Worm (Caenorhabditis elegans) whole organism, L4 larva: ENCODE results near the gene gdh-1.

Experiments used
- F26F4.8 ChIP-seq: fragments of 200-800 bp; sonication (Bioruptor generic); conservative IDR thresholded peaks from 2 replicates; pipeline ENCODE4 v1.3.6; 2022; ENCODE audit warnings: missing genetic modification characterization, missing compliant biosample characterization
- F37D6.2 ChIP-seq: sonication (generic microtip); optimal IDR thresholded peaks from 2 replicates; lab custom pipeline; 2016; ENCODE audit warnings: mild to moderate bottlenecking, missing genetic modification characterization, missing compliant biosample characterization
- T20F7.1 ChIP-seq: fragments of 200-800 bp; sonication (Bioruptor generic); optimal IDR thresholded peaks from 2 replicates; lab custom pipeline; 2018; ENCODE audit warnings: mild to moderate bottlenecking, missing genetic modification characterization, missing compliant biosample characterization
- Y48G9A.11 ChIP-seq: fragments of 200-800 bp; sonication (Bioruptor generic); IDR thresholded peaks from 2 replicates; pipeline ENCODE4 v1.3.6; 2022; ENCODE audit warnings: missing genetic modification reagents, missing genetic modification characterization, missing compliant biosample characterization
- ZK546.5 ChIP-seq, 2 experiments: sonication (generic microtip); optimal IDR thresholded peaks; 2 replicates each; lab custom pipeline; 2017; ENCODE audit warnings: missing biosample characterization in 2 of 2, missing genetic modification characterization in 2 of 2
- aha-1 ChIP-seq: fragments of 150-350 bp; peaks from one replicate; lab custom pipeline; 2014; ENCODE audit warnings: missing biosample characterization, missing genetic modification characterization
- aly-2 ChIP-seq: sonication (generic microtip); optimal IDR thresholded peaks from 2 replicates; lab custom pipeline; 2018; ENCODE audit warnings: missing biosample characterization, missing genetic modification characterization
- attf-4 ChIP-seq: sonication (generic microtip); optimal IDR thresholded peaks from 3 replicates; lab custom pipeline; 2017; ENCODE audit warnings: missing biosample characterization, missing genetic modification characterization
- ceh-20 ChIP-seq: fragments of 200-800 bp; sonication (Bioruptor generic); IDR thresholded peaks from 2 replicates; pipeline ENCODE4 v1.3.6; 2022; ENCODE audit warnings: missing genetic modification reagents, missing genetic modification characterization, missing compliant biosample characterization
- ceh-32 ChIP-seq: sonication (generic microtip); optimal IDR thresholded peaks from 2 replicates; lab custom pipeline; 2016; ENCODE audit warnings: mild to moderate bottlenecking, missing genetic modification characterization, missing compliant biosample characterization; ENCODE audit not compliant: poor library complexity
- daf-16 ChIP-seq, 3 experiments: sonication (generic microtip); optimal IDR thresholded peaks; 2 replicates each; lab custom pipeline; 2016 to 2017; ENCODE audit warnings: missing genetic modification characterization in 3 of 3, missing genetic modification reagents in 3 of 3, mild to moderate bottlenecking in 2 of 3, missing compliant biosample characterization in 2 of 3, missing biosample characterization in 1 of 3, moderate library complexity in 1 of 3
- dmd-6 ChIP-seq: fragments of 200-800 bp; sonication (Bioruptor generic); IDR thresholded peaks from 2 replicates; pipeline ENCODE4 v1.3.6; 2022; ENCODE audit warnings: missing genetic modification reagents, missing genetic modification characterization, missing compliant biosample characterization
- dpl-1 ChIP-seq: fragments of 150-350 bp; optimal IDR thresholded peaks from 2 replicates; lab custom pipeline; 2014; ENCODE audit warnings: missing biosample characterization, missing genetic modification reagents, missing genetic modification characterization
- duxl-1 ChIP-seq: sonication (generic microtip); optimal IDR thresholded peaks from 2 replicates; lab custom pipeline; 2016; ENCODE audit warnings: mild to moderate bottlenecking, missing genetic modification characterization, moderate library complexity, missing compliant biosample characterization; ENCODE audit not compliant: poor library complexity
- dve-1 ChIP-seq: sonication (generic microtip); optimal IDR thresholded peaks from 2 replicates; lab custom pipeline; 2017; ENCODE audit warnings: antibody characterized with exemption, mild to moderate bottlenecking, missing genetic modification characterization, missing compliant biosample characterization; ENCODE audit not compliant: insufficient read depth
- egl-27 ChIP-seq: sonication (generic microtip); optimal IDR thresholded peaks from 3 replicates; lab custom pipeline; 2017; ENCODE audit warnings: missing biosample characterization, missing genetic modification reagents, missing genetic modification characterization
- egl-43 ChIP-seq: fragments of 200-800 bp; sonication (Bioruptor generic); IDR thresholded peaks from 2 replicates; pipeline ENCODE4 v1.3.6; 2022; ENCODE audit warnings: missing genetic modification reagents, missing genetic modification characterization, missing compliant biosample characterization
- fos-1 ChIP-seq: fragments of 150-350 bp; optimal IDR thresholded peaks from 2 replicates; lab custom pipeline; 2014; ENCODE audit warnings: missing biosample characterization, missing genetic modification characterization
- gei-8 ChIP-seq: fragments of 200-800 bp; sonication (Bioruptor generic); optimal IDR thresholded peaks from 2 replicates; lab custom pipeline; 2018; ENCODE audit warnings: mild to moderate bottlenecking, missing genetic modification characterization, missing compliant biosample characterization
- hlh-11 ChIP-seq: fragments of 200-800 bp; sonication (Bioruptor generic); optimal IDR thresholded peaks from 2 replicates; lab custom pipeline; 2018; ENCODE audit warnings: mild to moderate bottlenecking, missing genetic modification characterization, missing compliant biosample characterization
- lim-7 ChIP-seq: fragments of 200-800 bp; sonication (Bioruptor generic); IDR thresholded peaks from 2 replicates; pipeline ENCODE4 v1.3.6; 2022; ENCODE audit warnings: missing genetic modification characterization, missing compliant biosample characterization
- lin-39 ChIP-seq: fragments of 150-350 bp; optimal IDR thresholded peaks from 2 replicates; lab custom pipeline; 2014; ENCODE audit warnings: missing biosample characterization, missing genetic modification reagents, missing genetic modification characterization
- lsy-2 ChIP-seq, 2 experiments: fragments of 150-350 bp in 1 of 2; sonication (generic microtip) in 1 of 2; optimal IDR thresholded peaks; 2 replicates each; lab custom pipeline; 2014 to 2017; ENCODE audit warnings: missing biosample characterization in 2 of 2, missing genetic modification characterization in 2 of 2
- mdl-1 ChIP-seq, 2 experiments: fragments of 150-350 bp in 1 of 2; sonication (generic microtip) in 1 of 2; optimal IDR thresholded peaks; 2 replicates each; lab custom pipeline; 2014 to 2017; ENCODE audit warnings: missing biosample characterization in 2 of 2, missing genetic modification characterization in 2 of 2
- mdt-29 ChIP-seq: fragments of 200-800 bp; sonication (Bioruptor generic); IDR thresholded peaks from 2 replicates; pipeline ENCODE4 v1.3.6; 2022; ENCODE audit warnings: missing genetic modification reagents, missing genetic modification characterization, missing compliant biosample characterization
- nhr-237 ChIP-seq: sonication (generic microtip); optimal IDR thresholded peaks from 2 replicates; lab custom pipeline; 2017; ENCODE audit warnings: missing biosample characterization, missing genetic modification characterization
- nhr-25 ChIP-seq: sonication (generic microtip); optimal IDR thresholded peaks from 2 replicates; lab custom pipeline; 2017; ENCODE audit warnings: missing genetic modification characterization, mild to moderate bottlenecking, missing compliant biosample characterization, antibody characterized with exemption, moderate library complexity, borderline replicate concordance; ENCODE audit not compliant: insufficient read depth
- nhr-28 ChIP-seq: fragments of 150-350 bp; optimal IDR thresholded peaks from 2 replicates; lab custom pipeline; 2014; ENCODE audit warnings: missing biosample characterization, missing genetic modification characterization
- nhr-41 ChIP-seq: fragments of 200-800 bp; sonication (Bioruptor generic); IDR thresholded peaks from 2 replicates; pipeline ENCODE4 v1.3.6; 2022; ENCODE audit warnings: missing genetic modification reagents, missing genetic modification characterization, missing compliant biosample characterization
- nhr-48 ChIP-seq: sonication (generic microtip); optimal IDR thresholded peaks from 2 replicates; lab custom pipeline; 2016; ENCODE audit warnings: mild to moderate bottlenecking, missing genetic modification characterization, missing compliant biosample characterization
- nhr-6 ChIP-seq: fragments of 150-350 bp; optimal IDR thresholded peaks from 2 replicates; lab custom pipeline; 2014; ENCODE audit warnings: missing biosample characterization, missing genetic modification characterization
- nhr-76 ChIP-seq: fragments of 150-350 bp; optimal IDR thresholded peaks from 2 replicates; lab custom pipeline; 2014; ENCODE audit warnings: missing biosample characterization, missing genetic modification characterization
- nhr-77 ChIP-seq: fragments of 150-350 bp; optimal IDR thresholded peaks from 2 replicates; lab custom pipeline; 2014; ENCODE audit warnings: missing biosample characterization, missing genetic modification characterization
- pqm-1 ChIP-seq: sonication (generic microtip); optimal IDR thresholded peaks from 2 replicates; lab custom pipeline; 2017; ENCODE audit warnings: missing biosample characterization, missing genetic modification characterization
- saeg-2 ChIP-seq: fragments of 200-800 bp; sonication (Bioruptor generic); IDR thresholded peaks from 2 replicates; pipeline ENCODE4 v1.3.6; 2022; ENCODE audit warnings: missing genetic modification reagents, missing genetic modification characterization, missing compliant biosample characterization
- set-16 ChIP-seq: fragments of 200-800 bp; sonication (Bioruptor generic); IDR thresholded peaks from 2 replicates; pipeline ENCODE4 v1.3.6; 2022; ENCODE audit warnings: missing genetic modification reagents, missing genetic modification characterization, missing compliant biosample characterization
- snpc-1.2 ChIP-seq: fragments of 200-800 bp; sonication (Bioruptor generic); IDR thresholded peaks from 2 replicates; pipeline ENCODE4 v1.3.6; 2022; ENCODE audit warnings: missing genetic modification reagents, missing genetic modification characterization, missing compliant biosample characterization
- snpc-4 ChIP-seq: fragments of 150-350 bp; optimal IDR thresholded peaks from 2 replicates; lab custom pipeline; 2014; ENCODE audit warnings: missing biosample characterization, missing genetic modification characterization
- spr-3 ChIP-seq: fragments of 200-800 bp; sonication (Bioruptor generic); optimal IDR thresholded peaks from 2 replicates; lab custom pipeline; 2018; ENCODE audit warnings: mild to moderate bottlenecking, missing genetic modification characterization, missing compliant biosample characterization
- tag-97 ChIP-seq: fragments of 200-800 bp; sonication (Bioruptor generic); IDR thresholded peaks from 2 replicates; pipeline ENCODE4 v1.3.6; 2022; ENCODE audit warnings: missing genetic modification characterization, missing compliant biosample characterization
- unc-62 ChIP-seq, 3 experiments: fragments of 150-350 bp in 1 of 3; sonication (generic microtip); optimal IDR thresholded peaks in 2 of 3; peaks in 1 of 3; 1 replicate in 1 of 3; 2 replicates in 2 of 3; lab custom pipeline; 2014 to 2017; ENCODE audit warnings: missing biosample characterization in 3 of 3, missing genetic modification characterization in 3 of 3, missing genetic modification reagents in 3 of 3, missing genotype in 1 of 3
- zag-1 ChIP-seq: fragments of 150-350 bp; optimal IDR thresholded peaks from 2 replicates; lab custom pipeline; 2014; ENCODE audit warnings: missing biosample characterization, missing genetic modification characterization
- zfp-2 ChIP-seq: sonication (generic microtip); optimal IDR thresholded peaks from 2 replicates; lab custom pipeline; 2016; ENCODE audit warnings: mild to moderate bottlenecking, missing genetic modification characterization, missing compliant biosample characterization
- zfp-3 ChIP-seq: fragments of 200-800 bp; sonication (Bioruptor generic); conservative IDR thresholded peaks from 2 replicates; pipeline ENCODE4 v1.3.6; 2022; ENCODE audit warnings: missing genetic modification reagents, missing genetic modification characterization, missing compliant biosample characterization
- zip-2 ChIP-seq: fragments of 150-350 bp; optimal IDR thresholded peaks from 2 replicates; lab custom pipeline; 2014; ENCODE audit warnings: missing biosample characterization, missing genetic modification characterization
- ztf-7 ChIP-seq: fragments of 150-350 bp; optimal IDR thresholded peaks from 2 replicates; lab custom pipeline; 2014; ENCODE audit warnings: missing biosample characterization, missing genetic modification characterization

gdh-1 gene

DNA sequence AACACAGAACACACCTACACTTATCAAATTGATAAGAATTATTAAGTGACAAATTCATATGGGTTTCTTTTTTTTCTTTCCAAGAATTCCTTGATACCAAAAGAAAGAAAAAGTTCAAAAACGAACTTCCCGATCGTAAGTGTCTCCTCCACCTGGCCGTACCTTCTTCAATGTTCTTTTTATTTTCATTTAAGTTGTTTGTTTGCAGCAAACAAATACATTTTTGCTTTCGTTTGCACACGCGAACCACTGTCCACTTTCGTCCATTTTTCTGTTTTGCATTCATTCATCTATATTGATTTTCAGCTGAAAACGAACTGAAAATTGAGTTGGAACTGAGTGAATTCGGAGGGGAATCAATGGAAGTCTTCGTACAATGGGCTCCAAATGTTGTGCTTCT, 41.3 kb upstream of the gdh-1 start, which contains the start of gene VZK822L.2:
Gene VZK822L.2 (plus strand): TSS at position 301 of the 400 bp plus-strand sequence.
- TF ChIP-seq ZK546.5 (tag; optimal IDR thresholded peaks at IDR 0.05; lab: Kevin White, UChicago) (no peak), lin-39 (no peak), pqm-1 (tag; lab: Kevin White, UChicago) (peak; percentile 40), unc-62 (GFP tag; optimal IDR thresholded peaks at IDR 0.05 in 1 of 2; lab: Kevin White, UChicago) (peak in 1 of 2 experiments; percentile 18), unc-62 (tag; optimal IDR thresholded peaks at IDR 0.05; lab: Kevin White, UChicago) (no peak), daf-16 (GFP tag; optimal IDR thresholded peaks at IDR 0.05; lab: Kevin White, UChicago) (no peak), daf-16 (tag; optimal IDR thresholded peaks at IDR 0.05; lab: Kevin White, UChicago) (peak; percentile 17), fos-1 (tag; lab: Kevin White, UChicago) (no peak), ztf-7 (tag; lab: Kevin White, UChicago) (no peak), aha-1 (tag; lab: Kevin White, UChicago) (peak; percentile 43), Y48G9A.11 (no peak), dmd-6 (peak; percentile 33; the same call in 1 of the 2 replicates), dpl-1 (no peak), nhr-28 (tag; lab: Kevin White, UChicago) (peak; percentile 23), nhr-6 (tag; lab: Kevin White, UChicago) (no peak)

DNA sequence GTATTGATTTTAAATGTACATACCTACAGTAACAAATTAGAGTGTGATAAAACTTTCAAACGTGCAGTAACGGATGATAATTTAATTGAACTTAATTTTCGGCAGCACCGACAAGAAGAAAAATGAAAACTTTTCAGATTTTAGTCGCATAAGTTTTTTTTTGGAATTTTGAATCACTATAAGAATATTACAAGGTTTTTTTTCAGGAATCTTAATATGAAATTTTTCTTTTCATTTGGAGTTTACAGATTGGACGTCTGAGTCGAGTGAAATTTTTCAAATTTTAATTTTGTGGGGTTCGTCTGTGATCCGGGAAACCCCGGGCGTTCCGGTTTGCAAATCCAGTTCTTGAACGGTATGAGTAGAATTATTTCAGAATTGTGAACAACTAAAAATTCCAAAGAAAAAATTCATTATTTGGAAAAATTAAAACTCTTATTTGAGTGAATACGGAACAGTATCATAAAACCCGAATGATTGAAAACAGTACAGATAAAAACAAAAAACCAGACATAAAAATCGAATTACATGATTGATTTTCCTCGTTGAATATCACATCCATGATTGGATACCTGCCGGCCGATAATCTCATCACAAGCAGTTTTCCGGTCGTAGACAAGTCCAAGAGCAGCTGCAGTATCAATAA, 39.6 kb upstream of the gdh-1 start:
- no peak for TF ChIP-seq zag-1 (tag; lab: Kevin White, UChicago)
- no peak for TF ChIP-seq pqm-1 (tag; lab: Kevin White, UChicago)
- TF ChIP-seq ceh-20: no peak; the same call in 1 of the 2 replicates
- TF ChIP-seq gei-8 (GFP tag; lab: Kevin White, UChicago): no peak
- TF ChIP-seq egl-27 (tag; lab: Kevin White, UChicago): no peak
- TF ChIP-seq mdt-29 (GFP tag; lab: Robert Waterston, UW): peak; percentile 73; the same call in 1 of the 2 replicates
- TF ChIP-seq fos-1 (tag; lab: Kevin White, UChicago): no peak
- no peak for TF ChIP-seq nhr-41
- peak; percentile 71 for TF ChIP-seq nhr-77 (tag; lab: Kevin White, UChicago)
- TF ChIP-seq lin-39: no peak
- TF ChIP-seq nhr-237 (tag; lab: Kevin White, UChicago): no peak
- no peak for TF ChIP-seq daf-16 (GFP tag; optimal IDR thresholded peaks at IDR 0.05; lab: Kevin White, UChicago)
- peak; percentile 42 for TF ChIP-seq daf-16 (tag; optimal IDR thresholded peaks at IDR 0.05; lab: Kevin White, UChicago)
- TF ChIP-seq zip-2: no peak
- TF ChIP-seq ceh-32 (tag; lab: Kevin White, UChicago): no peak
- no peak for TF ChIP-seq aly-2 (tag; lab: Kevin White, UChicago)
- TF ChIP-seq snpc-1.2 (GFP tag; lab: Robert Waterston, UW): 0 out of 2 replicates have a peak, but pooled peaks have one; percentile 17
- TF ChIP-seq F37D6.2 (tag; lab: Kevin White, UChicago): no peak
- no peak for TF ChIP-seq lim-7 (GFP tag; lab: Robert Waterston, UW)
- TF ChIP-seq F26F4.8 (GFP tag; lab: Robert Waterston, UW): no peak
- no peak for TF ChIP-seq saeg-2 (GFP tag; lab: Robert Waterston, UW)
- TF ChIP-seq lsy-2 (tag; optimal IDR thresholded peaks at IDR 0.05; lab: Kevin White, UChicago): peak in 1 of 2 experiments; percentile 27
- no peak for TF ChIP-seq set-16 (GFP tag; lab: Robert Waterston, UW)
- TF ChIP-seq Y48G9A.11: no peak
- peak; percentile 38 for TF ChIP-seq dve-1 (tag; lab: Kevin White, UChicago)
- no peak for TF ChIP-seq duxl-1
- no peak for TF ChIP-seq nhr-76 (tag; lab: Kevin White, UChicago)
- TF ChIP-seq nhr-25: no peak
- TF ChIP-seq egl-43 (GFP tag; lab: Robert Waterston, UW): no peak
- TF ChIP-seq attf-4 (tag; lab: Kevin White, UChicago): no peak
- no peak for TF ChIP-seq nhr-48 (tag; lab: Kevin White, UChicago)
- no peak for TF ChIP-seq tag-97 (GFP tag; lab: Robert Waterston, UW)
- no peak for TF ChIP-seq zfp-2 (tag; lab: Kevin White, UChicago)
- no peak for TF ChIP-seq unc-62 (GFP tag; optimal IDR thresholded peaks at IDR 0.05 in 1 of 2; lab: Kevin White, UChicago)
- TF ChIP-seq unc-62 (tag; optimal IDR thresholded peaks at IDR 0.05; lab: Kevin White, UChicago): no peak
- TF ChIP-seq dpl-1: no peak
- peak; percentile 34 for TF ChIP-seq T20F7.1 (GFP tag; lab: Kevin White, UChicago)
- TF ChIP-seq mdl-1 (tag; optimal IDR thresholded peaks at IDR 0.05; lab: Kevin White, UChicago): no peak
- peak; percentile 29 for TF ChIP-seq hlh-11 (tag; lab: Kevin White, UChicago)
- no peak for TF ChIP-seq spr-3
- TF ChIP-seq zfp-3 (GFP tag; lab: Robert Waterston, UW): peak; percentile 99
- TF ChIP-seq snpc-4 (tag; lab: Kevin White, UChicago): no peak
